Worm (Caenorhabditis elegans): ENCODE results near the gene F53B7.4.

The F53B7.4 gene

ce11 chrV:10955681-10956476 is 46.5 kb downstream of the F53B7.4 start, which contains the start of gene F17C11.13:
Gene F17C11.13 (plus strand): TSS chrV:10955923.
- peak; percentile 14 for TF ChIP-seq fos-1 (tag; optimal IDR thresholded peaks at IDR 0.05)
- no peak for TF ChIP-seq sem-4 (tag; optimal IDR thresholded peaks at IDR 0.05)
- no peak for TF ChIP-seq ztf-4 (tag; optimal IDR thresholded peaks at IDR 0.05)

ce11 chrV:10954832-10955231 is 47.5 kb downstream of the F53B7.4 start, which contains the start of gene F17C11.6:
Gene F17C11.6 (plus strand): TSS chrV:10955121.
- TF ChIP-seq F13H6.1 (tag; optimal IDR thresholded peaks at IDR 0.05) (no peak), ZK546.5 (tag; optimal IDR thresholded peaks at IDR 0.05) (no peak), alr-1 (tag; optimal IDR thresholded peaks at IDR 0.05) (no peak), elt-1 (tag; optimal IDR thresholded peaks at IDR 0.05) (no peak), sma-9 (GFP tag; optimal IDR thresholded peaks at IDR 0.05) (no peak), sma-9 (tag; optimal IDR thresholded peaks at IDR 0.05) (no peak), fos-1 (tag; optimal IDR thresholded peaks at IDR 0.05) (peak; percentile 2)

ce11 chrV:10954334-10954733 is 48.0 kb downstream of the F53B7.4 start, which contains the start of gene clec-221:
Gene clec-221 (minus strand): TSS chrV:10954434.
- TF ChIP-seq nhr-6 (tag; optimal IDR thresholded peaks at IDR 0.05) (no peak), gmeb-1 (tag; optimal IDR thresholded peaks at IDR 0.05) (no peak), blmp-1 (tag; optimal IDR thresholded peaks at IDR 0.05; ENCODE audit: insufficient read depth) (no peak), sma-9 (GFP tag; optimal IDR thresholded peaks at IDR 0.05) (no peak), sma-9 (tag; optimal IDR thresholded peaks at IDR 0.05) (no peak), unc-39 (tag; optimal IDR thresholded peaks at IDR 0.05) (no peak), peb-1 (tag; optimal IDR thresholded peaks at IDR 0.05) (no peak), C34F6.9 (tag; optimal IDR thresholded peaks at IDR 0.05) (no peak), nhr-129 (tag; optimal IDR thresholded peaks at IDR 0.05) (no peak)

- TF ChIP-seq mbf-1 (tag; optimal IDR thresholded peaks at IDR 0.05) (no peak), nhr-25 (tag; optimal IDR thresholded peaks at IDR 0.05) (peak; percentile 29), sma-3 (GFP tag; optimal IDR thresholded peaks at IDR 0.05) (no peak), C34F6.9 (tag; optimal IDR thresholded peaks at IDR 0.05) (no peak), R02D3.7 (tag; optimal IDR thresholded peaks at IDR 0.05) (no peak), peb-1 (tag; optimal IDR thresholded peaks at IDR 0.05) (no peak), ceh-16 (tag; optimal IDR thresholded peaks at IDR 0.05) (no peak), gmeb-1 (tag; optimal IDR thresholded peaks at IDR 0.05) (no peak), nhr-10 (tag; optimal IDR thresholded peaks at IDR 0.05) (no peak), ztf-4 (tag; optimal IDR thresholded peaks at IDR 0.05) (peak; percentile 60), nhr-23 (tag; optimal IDR thresholded peaks at IDR 0.05) (no peak), nhr-21 (tag; optimal IDR thresholded peaks at IDR 0.05) (no peak), egl-27 (tag; optimal IDR thresholded peaks at IDR 0.05) (no peak), ztf-1 (GFP tag; conservative IDR thresholded peaks at IDR 0.05) (no peak), lin-39 (tag; optimal IDR thresholded peaks at IDR 0.05) (no peak), nhr-12 (tag; optimal IDR thresholded peaks at IDR 0.05) (no peak), unc-55 (GFP tag; optimal IDR thresholded peaks at IDR 0.05) (no peak), alr-1 (tag; optimal IDR thresholded peaks at IDR 0.05) (no peak), nhr-237 (tag; optimal IDR thresholded peaks at IDR 0.05) (no peak), blmp-1 (tag; optimal IDR thresholded peaks at IDR 0.05; ENCODE audit: insufficient read depth) (peak; percentile 9), nhr-77 (tag; optimal IDR thresholded peaks at IDR 0.05) (no peak), fos-1 (tag; optimal IDR thresholded peaks at IDR 0.05) (no peak), lin-11 (tag; optimal IDR thresholded peaks at IDR 0.05) (no peak), ama-1 (optimal IDR thresholded peaks at IDR 0.05) (peak; percentile 74), Y55F3AM.14 (GFP tag; optimal IDR thresholded peaks at IDR 0.05) (peak; percentile 21), lin-13 (GFP tag; optimal IDR thresholded peaks at IDR 0.05) (peak; percentile 25), nhr-6 (tag; optimal IDR thresholded peaks at IDR 0.05) (peak; percentile 32), crh-2 (tag; optimal IDR thresholded peaks at IDR 0.05) (no peak), unc-39 (tag; optimal IDR thresholded peaks at IDR 0.05) (no peak), sem-4 (tag; optimal IDR thresholded peaks at IDR 0.05) (no peak), sma-9 (GFP tag; optimal IDR thresholded peaks at IDR 0.05) (peak; percentile 20), sma-9 (tag; optimal IDR thresholded peaks at IDR 0.05) (no peak), lsy-2 (tag; optimal IDR thresholded peaks at IDR 0.05) (peak in 1 of 2 experiments; percentile 40)
Measured at ce11 chrV:10953471-10954155, 48.7 kb downstream of the F53B7.4 start.

All from whole organism, L2 larva.